Fruit fly (Drosophila melanogaster) ovary, adult (tissue): ENCODE measurements around the gene CG32188.
"Not testable (repeated sequence)": the region's sequence is repeated elsewhere in the genome, so short reads cannot be mapped to it uniquely, and the experiment has no call there.

Source experiments
- CG17801 ChIP-seq: fragments of 200-800 bp; optimal IDR thresholded peaks from 2 replicates; lab custom pipeline; 2019; ENCODE audit warnings: missing biosample characterization, mild to moderate bottlenecking, missing genetic modification characterization, moderate library complexity; ENCODE audit not compliant: partially characterized antibody

The CG32188 gene

dm6 chr3L:17833525-17833924 lies at the start of gene CG32188:
TSS of gene CG32188 (minus strand) at chr3L:17833625.
- no peak for TF ChIP-seq CG17801 (GFP tag; lab: Kevin White, UChicago)

- TF ChIP-seq CG17801 (GFP tag; lab: Kevin White, UChicago), result peak; percentile 9
Observed at dm6 chr3L:17878781-17879360, 45.4 kb upstream of the CG32188 start, which contains the start of gene CG7408. TSS of gene CG7408 (plus strand) at chr3L:17879096.

dm6 chr3L:17858174-17858573 lies 24.7 kb upstream of the CG32188 start, which contains the start of gene CG34002:
TSS of gene CG34002 (plus strand) at chr3L:17858474.
- not testable (repeated sequence) for TF ChIP-seq CG17801 (GFP tag; lab: Kevin White, UChicago)

dm6 chr3L:17856655-17857479 lies 23.4 kb upstream of the CG32188 start, which contains the start of gene CG5535:
TSS of gene CG5535 (minus strand) at chr3L:17856794.
- peak; percentile 40 for TF ChIP-seq CG17801 (GFP tag; lab: Kevin White, UChicago)

dm6 chr3L:17849517-17849916 lies 16.1 kb upstream of the CG32188 start, which contains the start of gene TrpRS-m:
TSS of gene TrpRS-m (plus strand) at chr3L:17849727.
- TF ChIP-seq CG17801 (GFP tag; lab: Kevin White, UChicago), result no peak

dm6 chr3L:17846982-17847355 lies 13.5 kb upstream of the CG32188 start:
- TF ChIP-seq CG17801 (GFP tag; lab: Kevin White, UChicago), result peak; percentile 5

- peak; percentile 67 for TF ChIP-seq CG17801 (GFP tag; lab: Kevin White, UChicago)
Observed at dm6 chr3L:17846169-17846981, 12.9 kb upstream of the CG32188 start, which contains the start of the genes MED19 and CG7430. TSS of gene MED19 (minus strand) at chr3L:17846501. TSS of gene CG7430 (plus strand) at chr3L:17846916.

- TF ChIP-seq CG17801 (GFP tag; lab: Kevin White, UChicago), result peak; percentile 11
Observed at dm6 chr3L:17842892-17843703, 9.7 kb upstream of the CG32188 start, which contains the start of gene CG5567. TSS of gene CG5567 (minus strand) at chr3L:17843544.

dm6 chr3L:17841085-17841606 lies 7.7 kb upstream of the CG32188 start, which contains the start of gene CG5577:
TSS of gene CG5577 (minus strand) at chr3L:17841427.
- peak; percentile 73 for TF ChIP-seq CG17801 (GFP tag; lab: Kevin White, UChicago)

dm6 chr3L:17835074-17835473 lies 1.6 kb upstream of the CG32188 start, which contains the start of gene CG32189:
TSS of gene CG32189 (minus strand) at chr3L:17835174.
- no peak for TF ChIP-seq CG17801 (GFP tag; lab: Kevin White, UChicago)

dm6 chr3L:17822784-17823383 lies 10.5 kb downstream of the CG32188 start, which contains the start of the genes Ir75c and Grd:
TSS of gene Ir75c (minus strand) at chr3L:17822834.
TSS of gene Grd (plus strand) at chr3L:17823333.
- no peak for TF ChIP-seq CG17801 (GFP tag; lab: Kevin White, UChicago)

dm6 chr3L:17820093-17820492 lies 13.3 kb downstream of the CG32188 start, which contains the start of gene Ir75b:
TSS of gene Ir75b (minus strand) at chr3L:17820193.
- no peak for TF ChIP-seq CG17801 (GFP tag; lab: Kevin White, UChicago)

- no peak for TF ChIP-seq CG17801 (GFP tag; lab: Kevin White, UChicago)
Observed at dm6 chr3L:17817821-17818220, 15.6 kb downstream of the CG32188 start, which contains the start of gene Ir75a. TSS of gene Ir75a (minus strand) at chr3L:17817921.
